Fruit fly (Drosophila melanogaster) whole organism, embryonic: ENCODE results near the gene CG43059.

Experiments
- ATbp ChIP-seq: fragments of 200-800 bp; sonication (Bioruptor generic); optimal IDR thresholded peaks from 2 replicates; lab custom pipeline; 2017; ENCODE audit warnings: missing biosample characterization, mild to moderate bottlenecking, missing genetic modification characterization, missing genetic modification reagents
- Bteb2 ChIP-seq: fragments of 200-800 bp; sonication (Bioruptor generic); optimal IDR thresholded peaks from 2 replicates; lab custom pipeline; 2016; ENCODE audit warnings: missing biosample characterization, missing genetic modification characterization
- CG10462 ChIP-seq: fragments of 200-800 bp; sonication (Bioruptor generic); optimal IDR thresholded peaks from 2 replicates; lab custom pipeline; 2016; ENCODE audit warnings: missing biosample characterization, missing genetic modification characterization
- CG11093 ChIP-seq: fragments of 200-800 bp; sonication (Bioruptor generic); IDR thresholded peaks from 3 replicates; pipeline ENCODE4 v1.3.6; 2022; ENCODE audit warnings: missing biosample characterization, missing genetic modification characterization
- CG11696 ChIP-seq: fragments of 200-800 bp; sonication (Bioruptor generic); IDR thresholded peaks from 2 replicates; pipeline ENCODE4 v1.3.6; 2022; ENCODE audit warnings: missing biosample characterization, missing genetic modification characterization
- CG12236 ChIP-seq: fragments of 200-800 bp; sonication (Bioruptor generic); optimal IDR thresholded peaks from 2 replicates; lab custom pipeline; 2016; ENCODE audit warnings: missing biosample characterization, missing genetic modification characterization
- CG14667 ChIP-seq: fragments of 200-800 bp; sonication (Bioruptor generic); IDR thresholded peaks from 2 replicates; pipeline ENCODE4 v1.3.6; 2022; ENCODE audit warnings: missing biosample characterization, missing genetic modification characterization
- CG18011 ChIP-seq: fragments of 200-800 bp; sonication (Bioruptor generic); optimal IDR thresholded peaks from 2 replicates; lab custom pipeline; 2017; ENCODE audit warnings: missing biosample characterization, missing genetic modification characterization, mild to moderate bottlenecking, moderate library complexity, missing genotype
- CG2120 ChIP-seq: fragments of 200-800 bp; sonication (Bioruptor generic); optimal IDR thresholded peaks from 3 replicates; lab custom pipeline; 2016; ENCODE audit warnings: missing biosample characterization, missing genetic modification characterization
- CG2712 ChIP-seq: fragments of 200-800 bp; optimal IDR thresholded peaks from 3 replicates; lab custom pipeline; 2019; ENCODE audit warnings: missing biosample characterization, mild to moderate bottlenecking, missing genetic modification characterization, moderate library complexity
- CG30020 ChIP-seq: fragments of 200-800 bp; optimal IDR thresholded peaks from 2 replicates; lab custom pipeline; 2019; ENCODE audit warnings: missing biosample characterization, mild to moderate bottlenecking, missing genetic modification characterization, moderate library complexity
- CG32767 ChIP-seq: fragments of 200-800 bp; sonication (Bioruptor generic); IDR thresholded peaks from 2 replicates; pipeline ENCODE4 v1.3.6; 2022; ENCODE audit warnings: missing biosample characterization, missing genetic modification characterization
- CG34422 ChIP-seq: fragments of 200-800 bp; sonication (Bioruptor generic); IDR thresholded peaks from 3 replicates; pipeline ENCODE4 v1.3.6; 2022; ENCODE audit warnings: missing biosample characterization, missing genetic modification characterization
- CG3726 ChIP-seq: fragments of 200-800 bp; sonication (Bioruptor generic); IDR thresholded peaks from 3 replicates; pipeline ENCODE4, ENCODE4 v1.3.6; 2022; ENCODE audit warnings: missing biosample characterization, missing genetic modification characterization
- CG4282 ChIP-seq: fragments of 200-800 bp; sonication (Bioruptor generic); optimal IDR thresholded peaks from 2 replicates; lab custom pipeline; 2016; ENCODE audit warnings: missing biosample characterization, missing genetic modification characterization
- CG4820 ChIP-seq: fragments of 200-800 bp; sonication (Bioruptor generic); optimal IDR thresholded peaks from 3 replicates; lab custom pipeline; 2016; ENCODE audit warnings: missing biosample characterization, missing genetic modification characterization
- CG7372 ChIP-seq: fragments of 200-800 bp; sonication (Bioruptor generic); IDR thresholded peaks from 2 replicates; pipeline ENCODE4 v1.3.6; 2022; ENCODE audit warnings: missing biosample characterization, missing genetic modification characterization
- CG7963 ChIP-seq: fragments of 200-800 bp; sonication (Bioruptor generic); IDR thresholded peaks from 3 replicates; pipeline ENCODE4 v1.3.6; 2022; ENCODE audit warnings: missing biosample characterization, missing genetic modification characterization; ENCODE audit not compliant: partially characterized antibody
- CG8765 ChIP-seq: fragments of 200-800 bp; sonication (Bioruptor generic); IDR thresholded peaks from 2 replicates; pipeline ENCODE4 v1.3.6; 2022; ENCODE audit warnings: missing biosample characterization, missing genetic modification characterization
- CG9817 ChIP-seq: fragments of 200-800 bp; sonication (Bioruptor generic); optimal IDR thresholded peaks from 2 replicates; lab custom pipeline; 2018; ENCODE audit warnings: missing biosample characterization, mild to moderate bottlenecking, missing genetic modification characterization, moderate library complexity
- Camta ChIP-seq: fragments of 200-800 bp; sonication (Bioruptor generic); optimal IDR thresholded peaks from 2 replicates; lab custom pipeline; 2016; ENCODE audit warnings: missing biosample characterization, missing genetic modification characterization
- Dbx ChIP-seq: fragments of 200-800 bp; sonication (Bioruptor generic); IDR thresholded peaks from 3 replicates; pipeline ENCODE4 v1.3.6; 2022; ENCODE audit warnings: missing biosample characterization, missing genetic modification characterization
- Dref ChIP-seq: fragments of 200-800 bp; sonication (Bioruptor generic); IDR thresholded peaks from 2 replicates; pipeline ENCODE4 v1.3.6; 2022; ENCODE audit warnings: missing biosample characterization, missing genetic modification characterization
- HHEX ChIP-seq: fragments of 200-800 bp; sonication (Bioruptor generic); optimal IDR thresholded peaks from 3 replicates; lab custom pipeline; 2017; ENCODE audit warnings: missing biosample characterization, mild to moderate bottlenecking, missing genetic modification characterization, missing genetic modification reagents
- Jarid2 ChIP-seq: fragments of 200-800 bp; sonication (Bioruptor generic); optimal IDR thresholded peaks from 3 replicates; lab custom pipeline; 2017; ENCODE audit warnings: mild to moderate bottlenecking, missing biosample characterization, missing genetic modification reagents, missing genetic modification characterization
- MBD-R2 ChIP-seq: fragments of 200-800 bp; sonication (Bioruptor generic); IDR thresholded peaks from 2 replicates; pipeline ENCODE4 v1.3.6; 2022; ENCODE audit warnings: missing biosample characterization, missing genetic modification characterization
- Mes4 ChIP-seq: fragments of 200-800 bp; sonication (Bioruptor generic); optimal IDR thresholded peaks from 2 replicates; lab custom pipeline; 2016; ENCODE audit warnings: missing biosample characterization, missing genetic modification characterization
- Scr ChIP-seq: fragments of 200-800 bp; sonication (Bioruptor generic); IDR thresholded peaks from 2 replicates; pipeline ENCODE4 v1.3.6; 2022; ENCODE audit warnings: missing biosample characterization, missing genetic modification characterization; ENCODE audit not compliant: partially characterized antibody
- Six4 ChIP-seq: fragments of 200-800 bp; sonication (Bioruptor generic); optimal IDR thresholded peaks from 2 replicates; lab custom pipeline; 2016; ENCODE audit warnings: missing biosample characterization, missing genetic modification characterization
- Taf1 ChIP-seq: fragments of 200-800 bp; sonication (Bioruptor generic); IDR thresholded peaks from 2 replicates; pipeline ENCODE4 v1.3.6; 2022; ENCODE audit warnings: missing biosample characterization, missing genetic modification characterization
- aop ChIP-seq: fragments of 200-800 bp; sonication (Bioruptor generic); IDR thresholded peaks from 2 replicates; pipeline ENCODE4 v1.3.6; 2022; ENCODE audit warnings: missing biosample characterization, missing genetic modification characterization
- bigmax ChIP-seq: fragments of 200-800 bp; sonication (Bioruptor generic); optimal IDR thresholded peaks from 2 replicates; lab custom pipeline; 2018; ENCODE audit warnings: missing biosample characterization, mild to moderate bottlenecking, missing genetic modification characterization
- esg ChIP-seq: fragments of 200-800 bp; sonication (Bioruptor generic); conservative IDR thresholded peaks from 2 replicates; pipeline ENCODE4 v1.3.6; 2022; ENCODE audit warnings: missing biosample characterization, missing genetic modification characterization
- fd64A ChIP-seq: fragments of 200-800 bp; sonication (Bioruptor generic); optimal IDR thresholded peaks from 3 replicates; lab custom pipeline; 2018; ENCODE audit warnings: missing biosample characterization, mild to moderate bottlenecking, missing genetic modification characterization
- ftz-f1 ChIP-seq: fragments of 200-800 bp; sonication (Bioruptor generic); optimal IDR thresholded peaks from 2 replicates; lab custom pipeline; 2016; ENCODE audit warnings: missing biosample characterization, missing genetic modification characterization
- gfzf ChIP-seq: fragments of 200-800 bp; sonication (Bioruptor generic); optimal IDR thresholded peaks from 2 replicates; lab custom pipeline; 2016; ENCODE audit warnings: missing biosample characterization, mild to moderate bottlenecking, missing genetic modification characterization, moderate library complexity
- her ChIP-seq: fragments of 200-800 bp; sonication (Bioruptor generic); optimal IDR thresholded peaks from 2 replicates; lab custom pipeline; 2016; ENCODE audit warnings: missing biosample characterization, missing genetic modification characterization
- lab ChIP-seq: fragments of 200-800 bp; sonication (Bioruptor generic); optimal IDR thresholded peaks from 3 replicates; lab custom pipeline; 2017; ENCODE audit warnings: missing biosample characterization, missing genetic modification characterization, mild to moderate bottlenecking, moderate library complexity, missing genetic modification reagents
- lilli ChIP-seq: fragments of 200-800 bp; sonication (Bioruptor generic); optimal IDR thresholded peaks from 3 replicates; lab custom pipeline; 2016; ENCODE audit warnings: missing biosample characterization, missing genetic modification characterization
- lov ChIP-seq, 2 experiments: fragments of 200-800 bp in 1 of 2; fragments of >200 bp in 1 of 2; sonication (Bioruptor generic) in 1 of 2; IDR thresholded peaks in 1 of 2; optimal IDR thresholded peaks in 1 of 2; 2 replicates in 1 of 2; 3 replicates in 1 of 2; pipeline versions ENCODE4 v1.3.6 to Lab custom; 2017 to 2022; ENCODE audit warnings: missing biosample characterization in 1 of 2, missing genetic modification characterization in 1 of 2
- oc ChIP-seq: fragments of 200-800 bp; sonication (Bioruptor generic); optimal IDR thresholded peaks from 2 replicates; lab custom pipeline; 2018; ENCODE audit warnings: missing biosample characterization, mild to moderate bottlenecking, missing genetic modification characterization, moderate library complexity
- phol ChIP-seq: fragments of 200-800 bp; sonication (Bioruptor generic); optimal IDR thresholded peaks from 3 replicates; lab custom pipeline; 2018; ENCODE audit warnings: missing biosample characterization, mild to moderate bottlenecking, missing genetic modification characterization, moderate library complexity
- run ChIP-seq: fragments of 200-800 bp; sonication (Bioruptor generic); optimal IDR thresholded peaks from 3 replicates; lab custom pipeline; 2018; ENCODE audit warnings: missing biosample characterization, mild to moderate bottlenecking, missing genetic modification characterization
- sens ChIP-seq: fragments of 200-800 bp; sonication (Bioruptor generic); peaks from one replicate; lab custom pipeline; 2016; ENCODE audit warnings: missing biosample characterization, missing genetic modification characterization
- seq ChIP-seq: fragments of 200-800 bp; sonication (Bioruptor generic); IDR thresholded peaks from 2 replicates; pipeline ENCODE4 v1.3.6; 2022; ENCODE audit warnings: missing biosample characterization, missing genetic modification characterization
- tna ChIP-seq: fragments of 200-800 bp; sonication (Bioruptor generic); IDR thresholded peaks from 2 replicates; pipeline ENCODE4 v1.3.6; 2022; ENCODE audit warnings: missing biosample characterization, missing genetic modification characterization; ENCODE audit not compliant: partially characterized antibody
- trem ChIP-seq: fragments of 200-800 bp; optimal IDR thresholded peaks from 3 replicates; lab custom pipeline; 2019; ENCODE audit warnings: missing biosample characterization, mild to moderate bottlenecking, missing genetic modification characterization, moderate library complexity
- ttk ChIP-seq: fragments of 200-800 bp; sonication (Bioruptor generic); IDR thresholded peaks from 2 replicates; pipeline ENCODE4 v2.1.2; 2022; ENCODE audit warnings: missing biosample characterization, missing genetic modification characterization
- vnd ChIP-seq: fragments of 200-800 bp; sonication (Bioruptor generic); IDR thresholded peaks from 3 replicates; pipeline ENCODE4 v1.3.6; 2022; ENCODE audit warnings: missing biosample characterization, missing genetic modification characterization; ENCODE audit not compliant: partially characterized antibody

CG43059 gene

dm6 chr3L:8289336-8290258 is 29.2 kb downstream of the CG43059 start, which contains the start of gene cert (continued):
- TF ChIP-seq Six4 (GFP tag; lab: Kevin White, UChicago) (no peak), bigmax (GFP tag; lab: Kevin White, UChicago) (no peak), CG11696 (no peak), Dref (GFP tag; lab: Robert Waterston, UW) (peak; percentile 91), vnd (GFP tag; lab: Robert Waterston, UW) (peak; percentile 90), phol (tag; lab: Kevin White, UChicago) (peak; percentile 57), ATbp (no peak), CG34422 (GFP tag; lab: Robert Waterston, UW) (peak; percentile 81; the same call in 2 of the 3 replicates), lilli (peak; percentile 48), CG2120 (GFP tag; lab: Kevin White, UChicago) (peak; percentile 60), lov (optimal IDR thresholded peaks at IDR 0.05; lab: Kevin White, UChicago) (no peak), lov (GFP tag; IDR thresholded peaks at IDR 0.05; lab: Robert Waterston, UW) (no peak), CG30020 (peak; percentile 18), CG18011 (GFP tag; lab: Kevin White, UChicago) (no peak), seq (no peak), lab (no peak), CG7963 (GFP tag; lab: Robert Waterston, UW) (peak; percentile 81), CG4282 (GFP tag; lab: Kevin White, UChicago) (no peak), ttk (no peak), CG9817 (tag; lab: Kevin White, UChicago) (no peak), CG3726 (GFP tag; lab: Robert Waterston, UW) (no peak), CG11093 (no peak), sens (GFP tag; lab: Kevin White, UChicago) (peak; percentile 93), Dbx (peak; percentile 36; the same call in 1 of the 3 replicates), MBD-R2 (GFP tag; lab: Robert Waterston, UW) (peak; percentile 71), Mes4 (GFP tag; lab: Kevin White, UChicago) (no peak), CG7372 (GFP tag; lab: Robert Waterston, UW) (no peak), ftz-f1 (no peak), run (tag; lab: Kevin White, UChicago) (no peak), CG2712 (peak; percentile 17), trem (tag; lab: Kevin White, UChicago) (peak; percentile 60), Taf1 (no peak), Scr (GFP tag; lab: Robert Waterston, UW) (peak; percentile 92), her (GFP tag; lab: Kevin White, UChicago) (no peak), CG10462 (GFP tag; lab: Kevin White, UChicago) (no peak), CG12236 (GFP tag; lab: Kevin White, UChicago) (no peak), oc (tag; lab: Kevin White, UChicago) (no peak), CG14667 (no peak), fd64A (GFP tag; lab: Kevin White, UChicago) (no peak), HHEX (GFP tag; lab: Kevin White, UChicago) (no peak), Camta (no peak), CG32767 (GFP tag; lab: Robert Waterston, UW) (no peak), CG4820 (GFP tag; lab: Kevin White, UChicago) (no peak), Jarid2 (GFP tag; lab: Kevin White, UChicago) (no peak), esg (GFP tag; lab: Robert Waterston, UW) (no peak), gfzf (GFP tag; lab: Kevin White, UChicago) (peak; percentile 46), CG8765 (GFP tag; lab: Robert Waterston, UW) (no peak), aop (GFP tag; lab: Robert Waterston, UW) (no peak), Bteb2 (GFP tag; lab: Kevin White, UChicago) (no peak), tna (GFP tag; lab: Robert Waterston, UW) (peak; percentile 76)
